Fruit fly (Drosophila melanogaster) Kc167 (cell line): Measurements from ENCODE around the gene orb.

ENCODE experiments used
- Myc ChIP-seq: fragments of >200 bp; optimal IDR thresholded peaks from 2 replicates; lab custom pipeline; 2017; ENCODE audit warnings: missing external identifiers
- Sin3A ChIP-seq: fragments of >200 bp; optimal IDR thresholded peaks from 2 replicates; lab custom pipeline; 2018; ENCODE audit warnings: missing external identifiers
- h ChIP-seq: fragments of >200 bp; optimal IDR thresholded peaks from 3 replicates; lab custom pipeline; 2018; ENCODE audit warnings: missing external identifiers
- insv ChIP-seq: fragments of >200 bp; optimal IDR thresholded peaks from 3 replicates; lab custom pipeline; 2018; ENCODE audit warnings: missing external identifiers
- psq ChIP-seq: fragments of >200 bp; optimal IDR thresholded peaks from 2 replicates; lab custom pipeline; 2017; ENCODE audit warnings: missing external identifiers
- ttk ChIP-seq: sonication (Bioruptor generic); optimal IDR thresholded peaks from 2 replicates; lab custom pipeline; 2017; ENCODE audit warnings: missing external identifiers

- no peak for TF ChIP-seq Sin3A (lab: Kevin White, UChicago)
- no peak for TF ChIP-seq insv
- no peak for TF ChIP-seq Myc (lab: Kevin White, UChicago)
- no peak for TF ChIP-seq h (lab: Kevin White, UChicago)
- no peak for TF ChIP-seq psq (lab: Kevin White, UChicago)
- TF ChIP-seq ttk (lab: Kevin White, UChicago) = no peak
Observed at dm6 chr3R:23303297-23303696, 22.6 kb upstream of the orb start.
